Fruit fly (Drosophila melanogaster) whole organism, wandering third instar larva: ENCODE measurements around the gene Jhbp1.

Experiments used
- CG32264 ChIP-seq: fragments of 200-800 bp; sonication (Bioruptor generic); optimal IDR thresholded peaks from 2 replicates; lab custom pipeline; 2016; ENCODE audit warnings: missing biosample characterization, missing genetic modification characterization
- GATAd ChIP-seq: sonication (Bioruptor generic); optimal IDR thresholded peaks from 2 replicates; lab custom pipeline; 2016; ENCODE audit warnings: missing biosample characterization, missing genetic modification characterization
- HLH106 ChIP-seq: fragments of 200-800 bp; optimal IDR thresholded peaks from 3 replicates; lab custom pipeline; 2019; ENCODE audit warnings: missing biosample characterization, mild to moderate bottlenecking, missing genetic modification characterization, moderate library complexity
- Hr83 ChIP-seq: fragments of 200-300 bp; sonication (Bioruptor generic); optimal IDR thresholded peaks from 2 replicates; lab custom pipeline; 2016; ENCODE audit warnings: missing biosample characterization, mild to moderate bottlenecking, missing genetic modification characterization, moderate library complexity; ENCODE audit not compliant: poor library complexity, severe bottlenecking
- OdsH ChIP-seq: fragments of 200-800 bp; sonication (Bioruptor generic); optimal IDR thresholded peaks from 2 replicates; lab custom pipeline; 2016; ENCODE audit warnings: missing biosample characterization, mild to moderate bottlenecking, missing genetic modification characterization
- Rel ChIP-seq, 2 experiments: fragments of 200-800 bp; sonication (Bioruptor generic) in 1 of 2; optimal IDR thresholded peaks; 2 replicates in 1 of 2; 3 replicates in 1 of 2; lab custom pipeline; 2016 to 2019; ENCODE audit warnings: mild to moderate bottlenecking in 2 of 2, missing biosample characterization in 2 of 2, missing genetic modification characterization in 2 of 2, moderate library complexity in 1 of 2
- br ChIP-seq: fragments of 200-800 bp; sonication (Bioruptor generic); optimal IDR thresholded peaks from 2 replicates; lab custom pipeline; 2016; ENCODE audit warnings: missing biosample characterization, missing genetic modification characterization
- dsf ChIP-seq: sonication (Bioruptor generic); optimal IDR thresholded peaks from 2 replicates; lab custom pipeline; 2016; ENCODE audit warnings: missing biosample characterization, missing genetic modification characterization, borderline replicate concordance
- foxo ChIP-seq, 2 experiments: fragments of 200-800 bp; sonication (Bioruptor generic); optimal IDR thresholded peaks; 2 replicates in 1 of 2; 3 replicates in 1 of 2; lab custom pipeline; 2016 to 2017; ENCODE audit warnings: missing biosample characterization in 2 of 2, missing genetic modification characterization in 2 of 2
- h ChIP-seq: fragments of 200-800 bp; sonication (Bioruptor generic); optimal IDR thresholded peaks from 3 replicates; lab custom pipeline; 2016; ENCODE audit warnings: missing biosample characterization, mild to moderate bottlenecking, missing genetic modification characterization
- pan ChIP-seq: fragments of >200 bp; optimal IDR thresholded peaks from 2 replicates; lab custom pipeline; 2017
- psq ChIP-seq: fragments of 200-800 bp; sonication (Bioruptor generic); optimal IDR thresholded peaks from 3 replicates; lab custom pipeline; 2017; ENCODE audit warnings: missing biosample characterization, mild to moderate bottlenecking, missing genetic modification characterization, moderate library complexity
- rgr ChIP-seq: fragments of 200-800 bp; sonication (Bioruptor generic); optimal IDR thresholded peaks from 3 replicates; lab custom pipeline; 2016; ENCODE audit warnings: missing biosample characterization, mild to moderate bottlenecking, missing genetic modification characterization
- usp ChIP-seq: fragments of >200 bp; optimal IDR thresholded peaks from 2 replicates; lab custom pipeline; 2017; ENCODE audit warnings: missing biosample characterization, missing genetic modification characterization

dm6 chr3R:4970415-4971140 lies 5.3 kb downstream of the Jhbp1 start:
- TF ChIP-seq rgr (GFP tag; lab: Kevin White, UChicago) (peak; percentile 52), pan (lab: Kevin White, UChicago) (no peak), h (peak; percentile 24), br (GFP tag; lab: Kevin White, UChicago) (peak; percentile 8), Hr83 (no peak), usp (GFP tag; lab: Kevin White, UChicago) (no peak), Rel (GFP tag; optimal IDR thresholded peaks at IDR 0.05; lab: Kevin White, UChicago) (no peak), Rel (tag; optimal IDR thresholded peaks at IDR 0.05; lab: Kevin White, UChicago) (no peak), dsf (GFP tag; lab: Kevin White, UChicago) (no peak), foxo (GFP tag; optimal IDR thresholded peaks at IDR 0.05; lab: Kevin White, UChicago) (peak in 1 of 2 experiments; percentile 75), OdsH (GFP tag; lab: Kevin White, UChicago) (peak; percentile 15), GATAd (GFP tag; lab: Kevin White, UChicago) (no peak), psq (no peak), CG32264 (GFP tag; lab: Kevin White, UChicago) (no peak), HLH106 (peak; percentile 40)
